Fruit fly (Drosophila melanogaster) whole organism, pupa: ENCODE data around the gene CG33060.
A peak's percentile ranks its signal among the peaks of the same experiment; 100 is the strongest.

ENCODE experiments used
- CG12605 ChIP-seq: fragments of 200-800 bp; sonication (Bioruptor generic); IDR thresholded peaks from 2 replicates; pipeline ENCODE4 v1.3.6; 2022; ENCODE audit warnings: missing biosample characterization, missing genetic modification characterization
- CG8159 ChIP-seq: fragments of 200-800 bp; sonication (Bioruptor generic); optimal IDR thresholded peaks from 3 replicates; lab custom pipeline; 2018; ENCODE audit warnings: missing biosample characterization, mild to moderate bottlenecking, missing genetic modification characterization, moderate library complexity
- D1 ChIP-seq: fragments of 200-800 bp; sonication (Bioruptor generic); optimal IDR thresholded peaks from 2 replicates; lab custom pipeline; 2018; ENCODE audit warnings: missing biosample characterization, mild to moderate bottlenecking, missing genetic modification characterization, moderate library complexity
- gl ChIP-seq: fragments of 200-800 bp; sonication (Bioruptor generic); optimal IDR thresholded peaks from 2 replicates; lab custom pipeline; 2018; ENCODE audit warnings: missing biosample characterization, mild to moderate bottlenecking, missing genetic modification characterization

- TF ChIP-seq D1 (tag; lab: Kevin White, UChicago): no peak
- TF ChIP-seq CG12605 (GFP tag; lab: Robert Waterston, UW): peak; percentile 16; the same call in 1 of the 2 replicates
- no peak for TF ChIP-seq CG8159
- TF ChIP-seq gl (tag; lab: Kevin White, UChicago): peak; percentile 11
These were observed 47.2 kb downstream of the CG33060 start, which contains the start of gene roq for dm6 chr3L:16377768-16378764.
